Worm (Caenorhabditis elegans) whole organism, L4 larva: ENCODE measurements around the gene pdhk-2.

Experiments
- F37D6.2 ChIP-seq: sonication (generic microtip); optimal IDR thresholded peaks from 2 replicates; lab custom pipeline; 2016; ENCODE audit warnings: mild to moderate bottlenecking, missing genetic modification characterization, missing compliant biosample characterization
- T20F7.1 ChIP-seq: fragments of 200-800 bp; sonication (Bioruptor generic); optimal IDR thresholded peaks from 2 replicates; lab custom pipeline; 2018; ENCODE audit warnings: mild to moderate bottlenecking, missing genetic modification characterization, missing compliant biosample characterization
- Y105C5A.15 ChIP-seq: fragments of 200-800 bp; sonication (Bioruptor generic); IDR thresholded peaks from 2 replicates; pipeline ENCODE4 v1.3.6; 2022; ENCODE audit warnings: missing genetic modification characterization, missing compliant biosample characterization
- Y48G9A.11 ChIP-seq: fragments of 200-800 bp; sonication (Bioruptor generic); IDR thresholded peaks from 2 replicates; pipeline ENCODE4 v1.3.6; 2022; ENCODE audit warnings: missing genetic modification reagents, missing genetic modification characterization, missing compliant biosample characterization
- Y75B8A.6 ChIP-seq: fragments of 200-800 bp; sonication (Bioruptor generic); IDR thresholded peaks from 2 replicates; pipeline ENCODE4 v1.3.6; 2022; ENCODE audit warnings: missing genetic modification reagents, missing genetic modification characterization, missing compliant biosample characterization
- aha-1 ChIP-seq: fragments of 150-350 bp; peaks from one replicate; lab custom pipeline; 2014; ENCODE audit warnings: missing biosample characterization, missing genetic modification characterization
- ama-1 ChIP-seq: fragments of 150-350 bp; optimal IDR thresholded peaks from 2 replicates; lab custom pipeline; 2014; ENCODE audit warnings: inconsistent platforms, mixed read lengths
- arid-1 ChIP-seq: fragments of 200-800 bp; sonication (Bioruptor generic); conservative IDR thresholded peaks from 2 replicates; pipeline ENCODE4 v1.3.6; 2022; ENCODE audit warnings: missing genetic modification reagents, missing genetic modification characterization, missing compliant biosample characterization
- ceh-20 ChIP-seq: fragments of 200-800 bp; sonication (Bioruptor generic); IDR thresholded peaks from 2 replicates; pipeline ENCODE4 v1.3.6; 2022; ENCODE audit warnings: missing genetic modification reagents, missing genetic modification characterization, missing compliant biosample characterization
- ceh-32 ChIP-seq: sonication (generic microtip); optimal IDR thresholded peaks from 2 replicates; lab custom pipeline; 2016; ENCODE audit warnings: mild to moderate bottlenecking, missing genetic modification characterization, missing compliant biosample characterization; ENCODE audit not compliant: poor library complexity
- ces-1 ChIP-seq: fragments of 150-350 bp; sonication (generic microtip); optimal IDR thresholded peaks from 4 replicates; lab custom pipeline; 2014; ENCODE audit warnings: missing biosample characterization, missing genetic modification reagents, missing genetic modification characterization
- cey-2 ChIP-seq: sonication (generic microtip); optimal IDR thresholded peaks from 3 replicates; lab custom pipeline; 2017; ENCODE audit warnings: missing genetic modification characterization, mild to moderate bottlenecking, missing compliant biosample characterization, antibody characterized with exemption, borderline replicate concordance; ENCODE audit not compliant: insufficient read depth
- daf-16 ChIP-seq, 3 experiments: sonication (generic microtip); optimal IDR thresholded peaks; 2 replicates each; lab custom pipeline; 2016 to 2017; ENCODE audit warnings: missing genetic modification characterization in 3 of 3, missing genetic modification reagents in 3 of 3, mild to moderate bottlenecking in 2 of 3, missing compliant biosample characterization in 2 of 3, missing biosample characterization in 1 of 3, moderate library complexity in 1 of 3
- dmd-6 ChIP-seq: fragments of 200-800 bp; sonication (Bioruptor generic); IDR thresholded peaks from 2 replicates; pipeline ENCODE4 v1.3.6; 2022; ENCODE audit warnings: missing genetic modification reagents, missing genetic modification characterization, missing compliant biosample characterization
- dmd-9 ChIP-seq: fragments of 200-800 bp; sonication (Bioruptor generic); IDR thresholded peaks from 2 replicates; pipeline ENCODE4 v1.3.6; 2022; ENCODE audit warnings: missing genetic modification reagents, missing genetic modification characterization, missing compliant biosample characterization
- dpl-1 ChIP-seq: fragments of 150-350 bp; optimal IDR thresholded peaks from 2 replicates; lab custom pipeline; 2014; ENCODE audit warnings: missing biosample characterization, missing genetic modification reagents, missing genetic modification characterization
- duxl-1 ChIP-seq: sonication (generic microtip); optimal IDR thresholded peaks from 2 replicates; lab custom pipeline; 2016; ENCODE audit warnings: mild to moderate bottlenecking, missing genetic modification characterization, moderate library complexity, missing compliant biosample characterization; ENCODE audit not compliant: poor library complexity
- hlh-11 ChIP-seq: fragments of 200-800 bp; sonication (Bioruptor generic); optimal IDR thresholded peaks from 2 replicates; lab custom pipeline; 2018; ENCODE audit warnings: mild to moderate bottlenecking, missing genetic modification characterization, missing compliant biosample characterization
- lin-1 ChIP-seq: fragments of 200-800 bp; sonication (Bioruptor generic); IDR thresholded peaks from 2 replicates; pipeline ENCODE4 v1.3.6; 2022; ENCODE audit warnings: missing genetic modification reagents, missing genetic modification characterization, missing compliant biosample characterization
- lin-13 ChIP-seq: fragments of 150-350 bp; optimal IDR thresholded peaks from 2 replicates; lab custom pipeline; 2014; ENCODE audit warnings: missing biosample characterization, missing genetic modification reagents, missing genetic modification characterization
- lin-38 ChIP-seq: fragments of 200-800 bp; sonication (Bioruptor generic); IDR thresholded peaks from 2 replicates; pipeline ENCODE4 v1.3.6; 2022; ENCODE audit warnings: missing genetic modification reagents, missing genetic modification characterization, missing compliant biosample characterization
- lsy-2 ChIP-seq, 2 experiments: fragments of 150-350 bp in 1 of 2; sonication (generic microtip) in 1 of 2; optimal IDR thresholded peaks; 2 replicates each; lab custom pipeline; 2014 to 2017; ENCODE audit warnings: missing biosample characterization in 2 of 2, missing genetic modification characterization in 2 of 2
- madf-9 ChIP-seq: fragments of 200-800 bp; sonication (Bioruptor generic); conservative IDR thresholded peaks from 2 replicates; pipeline ENCODE4 v1.3.6; 2022; ENCODE audit warnings: missing genetic modification reagents, missing genetic modification characterization, missing compliant biosample characterization
- mdl-1 ChIP-seq, 2 experiments: fragments of 150-350 bp in 1 of 2; sonication (generic microtip) in 1 of 2; optimal IDR thresholded peaks; 2 replicates each; lab custom pipeline; 2014 to 2017; ENCODE audit warnings: missing biosample characterization in 2 of 2, missing genetic modification characterization in 2 of 2
- mep-1 ChIP-seq: fragments of 150-350 bp; sonication (generic microtip); optimal IDR thresholded peaks from 3 replicates; lab custom pipeline; 2014; ENCODE audit warnings: missing biosample characterization, missing genetic modification characterization
- mes-2 ChIP-seq: sonication (generic microtip); optimal IDR thresholded peaks from 2 replicates; lab custom pipeline; 2016; ENCODE audit warnings: missing genotype, mild to moderate bottlenecking, missing genetic modification characterization, missing compliant biosample characterization; ENCODE audit not compliant: poor library complexity, severe bottlenecking
- mxl-3 ChIP-seq: fragments of 200-800 bp; sonication (Bioruptor generic); optimal IDR thresholded peaks from 2 replicates; lab custom pipeline; 2018; ENCODE audit warnings: mild to moderate bottlenecking, missing genetic modification characterization, missing compliant biosample characterization
- nhr-10 ChIP-seq: fragments of 150-350 bp; optimal IDR thresholded peaks from 2 replicates; lab custom pipeline; 2014; ENCODE audit warnings: missing biosample characterization, missing genetic modification characterization
- nhr-102 ChIP-seq: sonication (generic microtip); optimal IDR thresholded peaks from 2 replicates; lab custom pipeline; 2016; ENCODE audit warnings: mild to moderate bottlenecking, missing genetic modification characterization, moderate library complexity, missing compliant biosample characterization
- nhr-11 ChIP-seq: fragments of 150-350 bp; optimal IDR thresholded peaks from 2 replicates; lab custom pipeline; 2014; ENCODE audit warnings: missing biosample characterization, missing genetic modification characterization
- nhr-237 ChIP-seq: sonication (generic microtip); optimal IDR thresholded peaks from 2 replicates; lab custom pipeline; 2017; ENCODE audit warnings: missing biosample characterization, missing genetic modification characterization
- nhr-25 ChIP-seq: sonication (generic microtip); optimal IDR thresholded peaks from 2 replicates; lab custom pipeline; 2017; ENCODE audit warnings: missing genetic modification characterization, mild to moderate bottlenecking, missing compliant biosample characterization, antibody characterized with exemption, moderate library complexity, borderline replicate concordance; ENCODE audit not compliant: insufficient read depth
- nhr-28 ChIP-seq: fragments of 150-350 bp; optimal IDR thresholded peaks from 2 replicates; lab custom pipeline; 2014; ENCODE audit warnings: missing biosample characterization, missing genetic modification characterization
- nhr-42 ChIP-seq: fragments of 200-800 bp; sonication (Bioruptor generic); IDR thresholded peaks from 2 replicates; pipeline ENCODE4 v1.3.6; 2022; ENCODE audit warnings: missing genetic modification characterization, missing compliant biosample characterization
- nhr-48 ChIP-seq: sonication (generic microtip); optimal IDR thresholded peaks from 2 replicates; lab custom pipeline; 2016; ENCODE audit warnings: mild to moderate bottlenecking, missing genetic modification characterization, missing compliant biosample characterization
- nhr-6 ChIP-seq: fragments of 150-350 bp; optimal IDR thresholded peaks from 2 replicates; lab custom pipeline; 2014; ENCODE audit warnings: missing biosample characterization, missing genetic modification characterization
- rbr-2 ChIP-seq: sonication (generic microtip); optimal IDR thresholded peaks from 2 replicates; lab custom pipeline; 2016; ENCODE audit warnings: missing genotype, missing genetic modification characterization, missing compliant biosample characterization
- set-16 ChIP-seq: fragments of 200-800 bp; sonication (Bioruptor generic); IDR thresholded peaks from 2 replicates; pipeline ENCODE4 v1.3.6; 2022; ENCODE audit warnings: missing genetic modification reagents, missing genetic modification characterization, missing compliant biosample characterization
- snpc-4 ChIP-seq: fragments of 150-350 bp; optimal IDR thresholded peaks from 2 replicates; lab custom pipeline; 2014; ENCODE audit warnings: missing biosample characterization, missing genetic modification characterization
- spr-1 ChIP-seq: sonication (generic microtip); optimal IDR thresholded peaks from 2 replicates; lab custom pipeline; 2016; ENCODE audit warnings: mild to moderate bottlenecking, missing genetic modification characterization, missing compliant biosample characterization
- tag-97 ChIP-seq: fragments of 200-800 bp; sonication (Bioruptor generic); IDR thresholded peaks from 2 replicates; pipeline ENCODE4 v1.3.6; 2022; ENCODE audit warnings: missing genetic modification characterization, missing compliant biosample characterization
- unc-130 ChIP-seq: sonication (generic microtip); optimal IDR thresholded peaks from 2 replicates; lab custom pipeline; 2016; ENCODE audit warnings: missing genetic modification reagents, missing genetic modification characterization, missing compliant biosample characterization
- unc-62 ChIP-seq, 3 experiments: fragments of 150-350 bp in 1 of 3; sonication (generic microtip); optimal IDR thresholded peaks in 2 of 3; peaks in 1 of 3; 1 replicate in 1 of 3; 2 replicates in 2 of 3; lab custom pipeline; 2014 to 2017; ENCODE audit warnings: missing biosample characterization in 3 of 3, missing genetic modification characterization in 3 of 3, missing genetic modification reagents in 3 of 3, missing genotype in 1 of 3
- vab-7 ChIP-seq: fragments of 200-800 bp; sonication (Bioruptor generic); IDR thresholded peaks from 2 replicates; pipeline ENCODE4 v1.3.6; 2022; ENCODE audit warnings: missing genetic modification reagents, missing genetic modification characterization, missing compliant biosample characterization
- zfp-2 ChIP-seq: sonication (generic microtip); optimal IDR thresholded peaks from 2 replicates; lab custom pipeline; 2016; ENCODE audit warnings: mild to moderate bottlenecking, missing genetic modification characterization, missing compliant biosample characterization
- zfp-3 ChIP-seq: fragments of 200-800 bp; sonication (Bioruptor generic); conservative IDR thresholded peaks from 2 replicates; pipeline ENCODE4 v1.3.6; 2022; ENCODE audit warnings: missing genetic modification reagents, missing genetic modification characterization, missing compliant biosample characterization
- zip-11 ChIP-seq: fragments of 200-800 bp; sonication (Bioruptor generic); IDR thresholded peaks from 2 replicates; pipeline ENCODE4 v1.3.6; 2022; ENCODE audit warnings: missing genetic modification characterization, missing compliant biosample characterization

The pdhk-2 gene

ce11 chrIII:8769253-8769652 is 28.0 kb upstream of the pdhk-2 start, which contains the start of gene K02D10.1:
K02D10.1 (plus strand) TSS chrIII:8769536.
- TF ChIP-seq vab-7 (no peak), set-16 (GFP tag; lab: Robert Waterston, UW) (no peak), ama-1 (lab: Kevin White, UChicago) (peak; percentile 64), daf-16 (GFP tag; optimal IDR thresholded peaks at IDR 0.05; lab: Kevin White, UChicago) (no peak), daf-16 (tag; optimal IDR thresholded peaks at IDR 0.05; lab: Kevin White, UChicago) (peak; percentile 26), zfp-2 (tag; lab: Kevin White, UChicago) (no peak), nhr-25 (tag; lab: Kevin White, UChicago) (no peak), Y105C5A.15 (GFP tag; lab: Robert Waterston, UW) (no peak), lsy-2 (tag; optimal IDR thresholded peaks at IDR 0.05; lab: Kevin White, UChicago) (peak in 1 of 2 experiments; percentile 1), aha-1 (tag; lab: Kevin White, UChicago) (peak; percentile 81)

DNA sequence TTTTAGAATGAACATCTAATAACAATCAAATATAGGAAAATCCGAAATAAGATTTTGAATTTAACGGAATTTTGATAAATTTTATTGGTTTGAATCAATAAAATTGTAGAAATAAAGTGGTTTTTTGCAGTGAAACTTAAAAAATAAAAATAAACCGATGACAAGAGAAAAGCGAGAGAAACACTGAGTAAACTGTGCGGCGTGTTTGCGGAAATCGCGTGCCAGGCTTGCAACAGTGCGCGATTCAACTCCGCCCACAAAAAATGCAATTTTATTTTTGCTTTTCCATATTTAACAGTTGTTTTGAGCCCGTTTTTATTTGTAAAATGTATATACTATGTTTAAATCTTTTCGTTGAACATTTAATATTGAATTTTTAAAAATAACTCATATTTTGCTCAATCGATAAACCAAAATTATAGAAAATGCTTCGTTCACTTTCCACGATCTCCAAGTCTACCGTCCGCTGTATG is 26.7 kb upstream of the pdhk-2 start, which contains the start of gene mtss-1:
Gene mtss-1 (plus strand): TSS at position 423 of the 473 bp plus-strand sequence.
- no peak for TF ChIP-seq ceh-20 (GFP tag; lab: Robert Waterston, UW)
- no peak for TF ChIP-seq madf-9 (GFP tag; lab: Robert Waterston, UW)
- peak; percentile 11 for TF ChIP-seq nhr-6 (tag; lab: Kevin White, UChicago)
- TF ChIP-seq unc-62 (GFP tag; optimal IDR thresholded peaks at IDR 0.05 in 1 of 2; lab: Kevin White, UChicago) = no peak
- no peak for TF ChIP-seq unc-62 (tag; optimal IDR thresholded peaks at IDR 0.05; lab: Kevin White, UChicago)
- TF ChIP-seq mdl-1 (tag; optimal IDR thresholded peaks at IDR 0.05; lab: Kevin White, UChicago) = no peak
- peak; percentile 50 for TF ChIP-seq dpl-1
- TF ChIP-seq duxl-1 = peak; percentile 51
- TF ChIP-seq mxl-3 = peak; percentile 13
- 0 out of 2 replicates have a peak, but pooled peaks have one; percentile 53 for TF ChIP-seq arid-1 (GFP tag; lab: Robert Waterston, UW)
- no peak for TF ChIP-seq nhr-237
- TF ChIP-seq dmd-6 (GFP tag; lab: Robert Waterston, UW) = no peak
- no peak for TF ChIP-seq lin-13
- peak; percentile 21 for TF ChIP-seq nhr-48
- TF ChIP-seq dmd-9 (GFP tag; lab: Robert Waterston, UW) = no peak
- TF ChIP-seq nhr-102 (tag; lab: Kevin White, UChicago) = peak; percentile 43
- TF ChIP-seq ces-1 (GFP tag; lab: Kevin White, UChicago) = no peak
- TF ChIP-seq mep-1 (tag; lab: Kevin White, UChicago) = peak; percentile 59
- no peak for TF ChIP-seq ama-1 (lab: Kevin White, UChicago)
- no peak for TF ChIP-seq lin-1
- no peak for TF ChIP-seq nhr-28
- no peak for TF ChIP-seq F37D6.2 (tag; lab: Kevin White, UChicago)
- TF ChIP-seq nhr-10 (tag; lab: Kevin White, UChicago) = no peak
- TF ChIP-seq nhr-42 = no peak
- TF ChIP-seq unc-130 (GFP tag; lab: Kevin White, UChicago) = peak; percentile 72
- TF ChIP-seq Y48G9A.11 (GFP tag; lab: Robert Waterston, UW) = no peak
- TF ChIP-seq set-16 (GFP tag; lab: Robert Waterston, UW) = no peak
- no peak for TF ChIP-seq tag-97 (GFP tag; lab: Robert Waterston, UW)
- TF ChIP-seq lin-38 = peak; percentile 67
- peak; percentile 42 for TF ChIP-seq T20F7.1 (GFP tag; lab: Kevin White, UChicago)
- no peak for TF ChIP-seq Y75B8A.6 (GFP tag; lab: Robert Waterston, UW)
- peak; percentile 33 for TF ChIP-seq hlh-11
- no peak for TF ChIP-seq nhr-11
- no peak for TF ChIP-seq daf-16 (GFP tag; optimal IDR thresholded peaks at IDR 0.05; lab: Kevin White, UChicago)
- peak; percentile 65 for TF ChIP-seq daf-16 (tag; optimal IDR thresholded peaks at IDR 0.05; lab: Kevin White, UChicago)
- no peak for TF ChIP-seq zfp-3
- TF ChIP-seq rbr-2 = peak; percentile 26
- TF ChIP-seq zip-11 = no peak
- peak; percentile 86 for TF ChIP-seq mes-2
- no peak for TF ChIP-seq ceh-32 (tag; lab: Kevin White, UChicago)
- no peak for TF ChIP-seq cey-2
- no peak for TF ChIP-seq snpc-4
- peak; percentile 41 for TF ChIP-seq spr-1 (tag; lab: Kevin White, UChicago)
